Worm (Caenorhabditis elegans): Measurements from ENCODE around the gene mfsd-12.

mfsd-12 gene

ce11 chrX:4667788-4668187 lies at the start of gene mfsd-12:
Gene mfsd-12 (plus strand): TSS chrX:4668088.
- no peak for TF ChIP-seq unc-62 (GFP tag; optimal IDR thresholded peaks at IDR 0.05)

- TF ChIP-seq unc-62 (GFP tag; optimal IDR thresholded peaks at IDR 0.05), result no peak
Observed at ce11 chrX:4619582-4619981, 48.3 kb upstream of the mfsd-12 start, which contains the start of gene pqn-65. Gene pqn-65 (minus strand): TSS chrX:4619635.

DNA sequence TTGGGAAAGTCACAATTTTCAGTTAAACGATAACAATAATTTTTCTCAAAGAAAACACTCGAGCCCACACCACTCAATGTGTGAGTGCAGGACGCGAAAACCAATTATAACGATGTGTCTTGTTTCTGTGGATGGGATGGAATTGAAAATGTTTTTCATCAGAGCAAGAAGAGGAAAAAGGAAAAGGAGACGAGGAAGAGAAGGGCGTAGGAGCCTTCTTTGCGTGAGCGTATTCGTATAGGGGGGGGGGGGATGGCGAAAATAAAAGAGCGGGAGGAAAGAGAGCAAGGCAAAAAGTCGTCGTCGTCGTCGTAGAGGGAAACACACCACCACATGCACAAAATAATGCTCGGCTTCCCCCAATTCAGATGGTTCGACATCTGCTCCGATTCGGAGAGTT lies 47.9 kb upstream of the mfsd-12 start:
- no peak for TF ChIP-seq unc-62 (GFP tag; optimal IDR thresholded peaks at IDR 0.05)

- no peak for TF ChIP-seq unc-62 (GFP tag; optimal IDR thresholded peaks at IDR 0.05)
Observed at ce11 chrX:4622024-4622423, 45.9 kb upstream of the mfsd-12 start, which contains the start of gene C46C11.3. Gene C46C11.3 (plus strand): TSS chrX:4622324.

ce11 chrX:4623707-4624106 lies 44.2 kb upstream of the mfsd-12 start:
- no peak for TF ChIP-seq unc-62 (GFP tag; optimal IDR thresholded peaks at IDR 0.05)

DNA sequence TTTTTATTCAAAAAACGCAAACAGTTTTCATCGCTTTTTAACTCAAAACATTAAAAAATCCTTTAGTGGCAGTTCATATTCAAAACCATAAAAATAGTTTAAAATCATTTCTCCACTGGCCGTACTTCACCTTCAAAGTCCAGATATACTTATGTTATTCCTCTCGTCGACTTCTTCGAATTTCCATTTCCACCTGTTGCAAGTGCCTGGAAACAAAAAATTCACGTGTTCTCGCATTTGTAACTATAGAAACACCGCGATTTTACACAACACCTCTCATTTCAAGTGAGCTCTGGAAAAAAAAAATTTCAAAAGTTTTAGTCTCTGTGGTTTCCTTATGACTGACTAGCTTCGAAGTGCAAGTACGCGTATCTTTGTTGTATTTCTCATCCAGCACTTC lies 42.8 kb upstream of the mfsd-12 start:
- no peak for TF ChIP-seq unc-62 (GFP tag; optimal IDR thresholded peaks at IDR 0.05)

ce11 chrX:4626891-4627290 lies 41.0 kb upstream of the mfsd-12 start:
- no peak for TF ChIP-seq unc-62 (GFP tag; optimal IDR thresholded peaks at IDR 0.05)

DNA sequence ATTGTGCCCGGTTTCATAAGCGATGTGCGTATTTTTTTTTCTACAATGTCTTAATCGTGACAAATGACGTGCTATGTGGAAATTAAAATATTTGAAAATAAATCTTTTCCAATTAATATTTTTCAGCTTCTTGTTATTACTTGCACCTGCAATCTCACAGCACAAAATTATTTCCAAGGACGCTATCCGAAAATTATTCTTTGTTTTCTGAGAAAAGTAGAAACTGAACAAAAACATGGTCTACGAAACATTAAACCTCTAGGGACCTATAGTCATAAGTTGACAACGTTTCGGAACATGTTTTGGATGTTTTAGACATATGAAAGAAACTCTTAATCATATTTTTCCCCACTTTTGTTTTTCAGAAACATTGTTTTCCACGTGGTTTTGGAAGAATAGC lies 39.5 kb upstream of the mfsd-12 start:
- TF ChIP-seq unc-62 (GFP tag; optimal IDR thresholded peaks at IDR 0.05), result no peak

- no peak for TF ChIP-seq unc-62 (GFP tag; optimal IDR thresholded peaks at IDR 0.05)
Observed at ce11 chrX:4628817-4629575, 38.9 kb upstream of the mfsd-12 start.

- no peak for TF ChIP-seq unc-62 (GFP tag; optimal IDR thresholded peaks at IDR 0.05)
Observed at ce11 chrX:4632088-4632487, 35.8 kb upstream of the mfsd-12 start, which contains the start of gene slcr-46.1. Gene slcr-46.1 (plus strand): TSS chrX:4632361.

ce11 chrX:4635643-4636042 lies 32.2 kb upstream of the mfsd-12 start:
- TF ChIP-seq unc-62 (GFP tag; optimal IDR thresholded peaks at IDR 0.05), result no peak

DNA sequence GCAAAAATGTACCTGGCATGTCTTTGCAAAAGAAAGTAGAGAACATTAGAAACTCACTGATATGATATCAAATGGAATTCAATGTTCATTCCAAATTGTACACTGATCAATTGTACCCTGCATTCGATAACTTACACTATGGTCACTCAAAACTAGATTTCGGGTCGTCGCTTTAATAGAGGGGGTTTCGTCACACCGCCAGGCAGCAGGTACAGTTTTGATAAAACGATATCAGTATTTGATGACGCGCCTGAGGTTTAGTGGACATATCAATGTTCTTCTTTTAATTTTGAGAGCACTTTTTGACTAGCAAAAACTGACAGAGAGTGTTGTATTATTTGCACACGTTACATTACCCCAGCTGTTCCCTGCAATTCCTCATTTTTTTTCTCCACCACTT lies 31.7 kb upstream of the mfsd-12 start:
- TF ChIP-seq unc-62 (GFP tag; optimal IDR thresholded peaks at IDR 0.05), result no peak

ce11 chrX:4636821-4637220 lies 31.1 kb upstream of the mfsd-12 start, which contains the start of gene hosl-1:
Gene hosl-1 (plus strand): TSS chrX:4637121.
- no peak for TF ChIP-seq unc-62 (GFP tag; optimal IDR thresholded peaks at IDR 0.05)

ce11 chrX:4647104-4647503 lies 20.8 kb upstream of the mfsd-12 start, which contains the start of gene C46C11.4:
Gene C46C11.4 (minus strand): TSS chrX:4647204.
- no peak for TF ChIP-seq unc-62 (GFP tag; optimal IDR thresholded peaks at IDR 0.05)

DNA sequence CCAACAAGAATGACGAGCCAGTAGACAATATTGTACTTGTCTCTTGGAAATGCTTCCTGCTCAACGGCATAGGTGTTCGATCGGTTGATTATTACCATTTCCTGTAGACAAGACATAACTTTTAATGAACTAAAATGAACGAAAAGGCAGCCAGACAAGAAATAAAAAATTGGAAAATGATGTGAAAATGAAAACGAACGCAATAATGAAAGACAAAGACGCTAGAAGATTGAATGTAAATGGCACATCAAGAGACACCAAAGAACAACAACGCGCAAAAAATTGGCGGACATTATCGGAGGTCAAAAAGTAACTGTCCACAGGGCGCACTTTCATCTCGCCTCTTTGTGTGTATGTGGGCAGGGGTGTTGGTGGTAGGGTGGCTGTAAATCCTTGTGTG lies 18.8 kb upstream of the mfsd-12 start, which contains the start of gene ent-5:
Gene ent-5, minus strand, starts transcription at position 101 of the 400 bp plus-strand sequence.
- TF ChIP-seq unc-62 (GFP tag; optimal IDR thresholded peaks at IDR 0.05), result no peak

DNA sequence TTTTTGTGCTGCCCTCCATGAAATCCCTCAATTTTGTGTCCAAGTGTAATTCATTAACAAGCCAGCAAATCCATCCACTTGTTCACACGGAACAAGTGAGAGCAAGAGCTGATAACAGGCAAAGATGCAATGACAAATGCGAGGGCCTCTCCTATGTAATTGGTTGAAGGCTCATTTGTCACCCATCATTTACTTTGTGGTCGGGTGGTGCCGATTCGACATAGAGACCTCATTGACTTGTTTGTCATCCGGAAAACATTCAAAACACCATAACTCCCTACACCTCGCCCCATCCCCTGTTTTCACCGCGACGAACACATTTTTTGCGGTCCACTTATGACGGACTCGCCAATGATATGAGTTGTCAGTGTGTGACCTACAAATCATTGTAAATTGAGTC lies 16.5 kb upstream of the mfsd-12 start:
- TF ChIP-seq unc-62 (GFP tag; optimal IDR thresholded peaks at IDR 0.05), result no peak

DNA sequence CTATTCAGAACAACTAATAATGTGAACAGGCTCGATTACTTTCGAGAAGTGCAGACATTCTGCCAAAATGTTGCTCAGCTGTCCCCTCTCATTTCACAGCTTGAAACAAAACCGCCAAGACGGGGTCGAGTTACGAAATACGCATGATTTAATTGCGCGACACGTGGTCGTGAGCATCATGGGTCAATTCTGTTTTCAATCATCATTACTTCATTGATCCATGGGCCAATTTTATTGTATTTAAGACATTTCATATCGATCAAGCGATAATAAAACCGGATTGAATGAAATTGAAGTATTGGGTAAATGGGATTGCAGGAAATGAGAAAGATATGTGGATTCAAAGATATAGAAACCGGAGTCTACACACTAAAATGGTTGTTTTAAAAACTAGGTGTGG lies 14.9 kb upstream of the mfsd-12 start:
- TF ChIP-seq unc-62 (GFP tag; optimal IDR thresholded peaks at IDR 0.05), result no peak

All from whole organism, dauer.